Fruit fly (Drosophila melanogaster) whole organism, embryonic: ENCODE results near the gene CG6470.

ENCODE experiments used
- Blimp-1 ChIP-seq: fragments of 200-800 bp; sonication (Bioruptor generic); optimal IDR thresholded peaks from 3 replicates; lab custom pipeline; 2018; ENCODE audit warnings: missing biosample characterization, missing genetic modification characterization, mild to moderate bottlenecking, moderate library complexity, missing genetic modification reagents
- Bteb2 ChIP-seq: fragments of 200-800 bp; sonication (Bioruptor generic); optimal IDR thresholded peaks from 2 replicates; lab custom pipeline; 2016; ENCODE audit warnings: missing biosample characterization, missing genetic modification characterization
- CG10654 ChIP-seq: fragments of 200-800 bp; sonication (Bioruptor generic); optimal IDR thresholded peaks from 2 replicates; lab custom pipeline; 2016; ENCODE audit warnings: missing biosample characterization, missing genetic modification characterization
- CG10959 ChIP-seq: fragments of 200-800 bp; sonication (Bioruptor generic); IDR thresholded peaks from 2 replicates; pipeline ENCODE4 v1.3.6; 2022; ENCODE audit warnings: missing biosample characterization, missing genetic modification characterization
- CG11093 ChIP-seq: fragments of 200-800 bp; sonication (Bioruptor generic); IDR thresholded peaks from 3 replicates; pipeline ENCODE4 v1.3.6; 2022; ENCODE audit warnings: missing biosample characterization, missing genetic modification characterization
- CG11247 ChIP-seq: fragments of 200-800 bp; sonication (Bioruptor generic); IDR thresholded peaks from 2 replicates; pipeline ENCODE4 v1.3.6; 2022; ENCODE audit warnings: missing biosample characterization, missing genetic modification characterization
- CG11398 ChIP-seq: fragments of 200-800 bp; sonication (Bioruptor generic); optimal IDR thresholded peaks from 2 replicates; lab custom pipeline; 2016; ENCODE audit warnings: missing biosample characterization, missing genetic modification characterization
- CG12236 ChIP-seq: fragments of 200-800 bp; sonication (Bioruptor generic); optimal IDR thresholded peaks from 2 replicates; lab custom pipeline; 2016; ENCODE audit warnings: missing biosample characterization, missing genetic modification characterization
- CG12391 ChIP-seq: fragments of 200-800 bp; sonication (Bioruptor generic); optimal IDR thresholded peaks from 3 replicates; lab custom pipeline; 2018; ENCODE audit warnings: missing biosample characterization, mild to moderate bottlenecking, missing genetic modification characterization, moderate library complexity
- CG13624 ChIP-seq: fragments of 200-800 bp; sonication (Bioruptor generic); optimal IDR thresholded peaks from 2 replicates; lab custom pipeline; 2016; ENCODE audit warnings: missing biosample characterization, missing genetic modification characterization
- CG14667 ChIP-seq: fragments of 200-800 bp; sonication (Bioruptor generic); IDR thresholded peaks from 2 replicates; pipeline ENCODE4 v1.3.6; 2022; ENCODE audit warnings: missing biosample characterization, missing genetic modification characterization
- CG17359 ChIP-seq: fragments of 200-800 bp; sonication (Bioruptor generic); optimal IDR thresholded peaks from 3 replicates; lab custom pipeline; 2018; ENCODE audit warnings: missing biosample characterization, mild to moderate bottlenecking, missing genetic modification characterization, moderate library complexity
- CG17829 ChIP-seq: fragments of 200-800 bp; optimal IDR thresholded peaks from 2 replicates; lab custom pipeline; 2019; ENCODE audit warnings: missing biosample characterization, mild to moderate bottlenecking, missing genetic modification characterization, moderate library complexity
- CG18262 ChIP-seq: fragments of 200-800 bp; optimal IDR thresholded peaks from 3 replicates; lab custom pipeline; 2019; ENCODE audit warnings: missing biosample characterization, mild to moderate bottlenecking, missing genetic modification characterization, moderate library complexity
- CG2199 ChIP-seq: fragments of 200-800 bp; sonication (Bioruptor generic); IDR thresholded peaks from 3 replicates; pipeline ENCODE4 v1.3.6; 2022; ENCODE audit warnings: missing biosample characterization, missing genetic modification characterization
- CG2712 ChIP-seq: fragments of 200-800 bp; optimal IDR thresholded peaks from 3 replicates; lab custom pipeline; 2019; ENCODE audit warnings: missing biosample characterization, mild to moderate bottlenecking, missing genetic modification characterization, moderate library complexity
- CG31388 ChIP-seq: fragments of 200-800 bp; sonication (Bioruptor generic); optimal IDR thresholded peaks from 2 replicates; lab custom pipeline; 2016; ENCODE audit warnings: missing biosample characterization, missing genetic modification characterization
- CG34422 ChIP-seq: fragments of 200-800 bp; sonication (Bioruptor generic); IDR thresholded peaks from 3 replicates; pipeline ENCODE4 v1.3.6; 2022; ENCODE audit warnings: missing biosample characterization, missing genetic modification characterization
- CG4707 ChIP-seq: fragments of 200-800 bp; sonication (Bioruptor generic); optimal IDR thresholded peaks from 2 replicates; lab custom pipeline; 2018; ENCODE audit warnings: missing biosample characterization, mild to moderate bottlenecking, missing genetic modification characterization, moderate library complexity
- CG4820 ChIP-seq: fragments of 200-800 bp; sonication (Bioruptor generic); optimal IDR thresholded peaks from 3 replicates; lab custom pipeline; 2016; ENCODE audit warnings: missing biosample characterization, missing genetic modification characterization
- CG6765 ChIP-seq: fragments of 200-800 bp; sonication (Bioruptor generic); optimal IDR thresholded peaks from 3 replicates; lab custom pipeline; 2017; ENCODE audit warnings: missing biosample characterization, mild to moderate bottlenecking, missing genetic modification characterization
- CG9437 ChIP-seq: fragments of 200-800 bp; sonication (Bioruptor generic); optimal IDR thresholded peaks from 2 replicates; lab custom pipeline; 2018; ENCODE audit warnings: missing biosample characterization, mild to moderate bottlenecking, missing genetic modification characterization
- CG9609 ChIP-seq: fragments of 200-800 bp; sonication (Bioruptor generic); optimal IDR thresholded peaks from 3 replicates; lab custom pipeline; 2016; ENCODE audit warnings: missing biosample characterization, missing genetic modification characterization
- CG9817 ChIP-seq: fragments of 200-800 bp; sonication (Bioruptor generic); optimal IDR thresholded peaks from 2 replicates; lab custom pipeline; 2018; ENCODE audit warnings: missing biosample characterization, mild to moderate bottlenecking, missing genetic modification characterization, moderate library complexity
- CG9876 ChIP-seq: fragments of 200-800 bp; sonication (Bioruptor generic); optimal IDR thresholded peaks from 2 replicates; lab custom pipeline; 2016; ENCODE audit warnings: missing biosample characterization, missing genetic modification characterization
- HLHmδ ChIP-seq: fragments of 200-800 bp; sonication (Bioruptor generic); optimal IDR thresholded peaks from 2 replicates; lab custom pipeline; 2018; ENCODE audit warnings: missing biosample characterization, mild to moderate bottlenecking, missing genetic modification characterization, moderate library complexity
- Hand ChIP-seq: fragments of 200-800 bp; sonication (Bioruptor generic); optimal IDR thresholded peaks from 2 replicates; lab custom pipeline; 2017; ENCODE audit warnings: mild to moderate bottlenecking, missing biosample characterization, missing genetic modification reagents, missing genetic modification characterization
- Mrtf ChIP-seq: fragments of 200-800 bp; sonication (Bioruptor generic); IDR thresholded peaks from 3 replicates; pipeline ENCODE4 v1.3.6; 2022; ENCODE audit warnings: missing biosample characterization, missing genetic modification characterization
- Pdp1 ChIP-seq, 2 experiments: fragments of 200-800 bp; sonication (Bioruptor generic); optimal IDR thresholded peaks; 3 replicates each; lab custom pipeline; 2016; ENCODE audit warnings: missing biosample characterization in 2 of 2, missing genetic modification characterization in 2 of 2, mild to moderate bottlenecking in 1 of 2, moderate library complexity in 1 of 2
- Scr ChIP-seq: fragments of 200-800 bp; sonication (Bioruptor generic); IDR thresholded peaks from 2 replicates; pipeline ENCODE4 v1.3.6; 2022; ENCODE audit warnings: missing biosample characterization, missing genetic modification characterization; ENCODE audit not compliant: partially characterized antibody
- Six4 ChIP-seq: fragments of 200-800 bp; sonication (Bioruptor generic); optimal IDR thresholded peaks from 2 replicates; lab custom pipeline; 2016; ENCODE audit warnings: missing biosample characterization, missing genetic modification characterization
- TFAM ChIP-seq: fragments of 200-800 bp; sonication (Bioruptor generic); optimal IDR thresholded peaks from 2 replicates; lab custom pipeline; 2017; ENCODE audit warnings: missing biosample characterization, missing genetic modification characterization, inconsistent platforms
- Vsx1 ChIP-seq: fragments of 200-800 bp; sonication (Bioruptor generic); optimal IDR thresholded peaks from 2 replicates; lab custom pipeline; 2017; ENCODE audit warnings: missing biosample characterization, mild to moderate bottlenecking, missing genetic modification characterization, missing genetic modification reagents
- ac ChIP-seq: fragments of 200-800 bp; sonication (Bioruptor generic); optimal IDR thresholded peaks from 3 replicates; lab custom pipeline; 2017; ENCODE audit warnings: missing biosample characterization, mild to moderate bottlenecking, missing genetic modification characterization
- az2 ChIP-seq: fragments of 200-800 bp; sonication (Bioruptor generic); optimal IDR thresholded peaks from 3 replicates; lab custom pipeline; 2016; ENCODE audit warnings: missing biosample characterization, missing genetic modification characterization
- bcd ChIP-seq: fragments of 200-800 bp; sonication (Bioruptor generic); optimal IDR thresholded peaks from 2 replicates; lab custom pipeline; 2017; ENCODE audit warnings: missing biosample characterization, mild to moderate bottlenecking, missing genetic modification characterization
- bowl ChIP-seq: fragments of 200-800 bp; sonication (Bioruptor generic); IDR thresholded peaks from 2 replicates; pipeline ENCODE4 v1.3.6; 2022; ENCODE audit warnings: missing biosample characterization, missing genetic modification characterization
- crc ChIP-seq: fragments of 200-800 bp; sonication (Bioruptor generic); optimal IDR thresholded peaks from 2 replicates; lab custom pipeline; 2016; ENCODE audit warnings: missing biosample characterization, missing genetic modification characterization
- ems ChIP-seq: fragments of 200-800 bp; sonication (Bioruptor generic); optimal IDR thresholded peaks from 3 replicates; lab custom pipeline; 2016; ENCODE audit warnings: missing biosample characterization, missing genetic modification characterization
- esg ChIP-seq: fragments of 200-800 bp; sonication (Bioruptor generic); conservative IDR thresholded peaks from 2 replicates; pipeline ENCODE4 v1.3.6; 2022; ENCODE audit warnings: missing biosample characterization, missing genetic modification characterization
- exex ChIP-seq: fragments of 200-800 bp; sonication (Bioruptor generic); optimal IDR thresholded peaks from 4 replicates; lab custom pipeline; 2018; ENCODE audit warnings: missing biosample characterization, mild to moderate bottlenecking, missing genetic modification characterization, moderate library complexity
- h ChIP-seq: fragments of >200 bp; optimal IDR thresholded peaks from 2 replicates; lab custom pipeline; 2017
- hkb ChIP-seq, 2 experiments: fragments of 200-800 bp in 1 of 2; fragments of >200 bp in 1 of 2; sonication (Bioruptor generic) in 1 of 2; IDR thresholded peaks in 1 of 2; optimal IDR thresholded peaks in 1 of 2; 2 replicates each; pipeline versions ENCODE4 v1.3.6 to Lab custom; 2017 to 2022; ENCODE audit warnings: missing biosample characterization in 1 of 2, missing genetic modification characterization in 1 of 2
- lab ChIP-seq: fragments of 200-800 bp; sonication (Bioruptor generic); optimal IDR thresholded peaks from 3 replicates; lab custom pipeline; 2017; ENCODE audit warnings: missing biosample characterization, missing genetic modification characterization, mild to moderate bottlenecking, moderate library complexity, missing genetic modification reagents
- prd ChIP-seq, 3 experiments: fragments of >200 bp in 2 of 3; fragments of 200-800 bp in 1 of 3; sonication (Bioruptor generic) in 1 of 3; optimal IDR thresholded peaks in 2 of 3; IDR thresholded peaks in 1 of 3; 2 replicates in 2 of 3; 3 replicates in 1 of 3; pipeline versions ENCODE4 v1.3.6 to Lab custom; 2017 to 2022; ENCODE audit warnings: missing biosample characterization in 1 of 3, missing genetic modification characterization in 1 of 3
- ranshi ChIP-seq: fragments of 200-800 bp; sonication (Bioruptor generic); IDR thresholded peaks from 2 replicates; pipeline ENCODE4 v1.3.6; 2022; ENCODE audit warnings: missing biosample characterization, missing genetic modification characterization
- ro ChIP-seq: fragments of 200-800 bp; sonication (Bioruptor generic); IDR thresholded peaks from 2 replicates; pipeline ENCODE4 v1.3.6; 2022; ENCODE audit warnings: missing biosample characterization, missing genetic modification characterization
- stc ChIP-seq: fragments of 200-800 bp; sonication (Bioruptor generic); IDR thresholded peaks from 2 replicates; pipeline ENCODE4 v1.3.6; 2022; ENCODE audit warnings: missing biosample characterization, missing genetic modification characterization
- tgo ChIP-seq: fragments of 200-800 bp; sonication (Bioruptor generic); IDR thresholded peaks from 3 replicates; pipeline ENCODE4 v1.3.6; 2022; ENCODE audit warnings: missing biosample characterization, missing genetic modification characterization
- wdn ChIP-seq: fragments of 200-800 bp; sonication (Bioruptor generic); IDR thresholded peaks from 2 replicates; pipeline ENCODE4 v1.3.6; 2022; ENCODE audit warnings: missing biosample characterization, missing genetic modification characterization

CG6470 gene

DNA sequence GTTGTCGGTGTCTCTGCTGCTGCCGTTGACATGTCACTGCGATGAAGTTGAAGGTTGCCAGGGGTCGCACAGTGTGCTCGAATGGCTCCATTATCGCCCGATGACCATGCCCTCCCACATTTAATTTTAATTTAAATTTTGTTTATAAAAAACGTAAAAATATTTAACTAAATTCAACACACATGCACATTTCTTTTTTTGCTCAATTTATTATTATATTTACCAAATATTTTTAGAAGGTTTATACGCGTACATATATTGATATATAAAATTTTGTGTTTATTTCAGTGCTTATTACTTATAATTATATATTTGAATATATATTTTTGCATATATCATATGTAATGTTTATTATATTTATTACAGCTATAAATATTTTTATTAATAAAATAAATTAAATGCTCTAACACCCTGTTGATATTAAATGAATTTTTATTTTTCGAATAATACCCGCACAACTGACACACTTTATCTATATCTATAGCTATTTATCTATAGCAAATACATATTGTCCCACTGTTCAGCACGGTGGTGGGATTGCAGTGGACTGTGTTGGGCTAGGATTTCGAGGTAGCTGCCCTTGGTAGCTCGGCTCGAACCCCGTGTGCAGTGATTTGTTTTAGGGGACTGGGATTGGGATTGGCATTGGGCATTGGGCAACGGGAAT, 8.6 kb upstream of the CG6470 start (continued):
- peak; percentile 42 for TF ChIP-seq CG2712 (tag; lab: Kevin White, UChicago)
- no peak for TF ChIP-seq CG13624 (GFP tag; lab: Kevin White, UChicago)
- no peak for TF ChIP-seq TFAM (GFP tag; lab: Kevin White, UChicago)
- TF ChIP-seq esg (GFP tag; lab: Robert Waterston, UW), result no peak
- TF ChIP-seq CG4820, result no peak
- TF ChIP-seq tgo (GFP tag; lab: Robert Waterston, UW), result no peak
- TF ChIP-seq bcd (GFP tag; lab: Kevin White, UChicago), result no peak
- no peak for TF ChIP-seq CG17359 (tag; lab: Kevin White, UChicago)
- TF ChIP-seq Bteb2 (GFP tag; lab: Kevin White, UChicago), result no peak
- peak; percentile 32 for TF ChIP-seq CG12391
- no peak for TF ChIP-seq CG31388 (GFP tag; lab: Kevin White, UChicago)
- TF ChIP-seq Hand (GFP tag; lab: Kevin White, UChicago), result no peak
- no peak for TF ChIP-seq CG12236 (GFP tag; lab: Kevin White, UChicago)
- TF ChIP-seq CG2199 (GFP tag; lab: Robert Waterston, UW), result no peak
- TF ChIP-seq Six4 (GFP tag; lab: Kevin White, UChicago), result no peak
- TF ChIP-seq ro (GFP tag; lab: Robert Waterston, UW), result no peak
- TF ChIP-seq CG11398 (GFP tag; lab: Kevin White, UChicago), result no peak
- TF ChIP-seq CG11093, result no peak
- TF ChIP-seq CG9609, result no peak
- no peak for TF ChIP-seq CG6765 (GFP tag; lab: Kevin White, UChicago)
- TF ChIP-seq wdn (GFP tag; lab: Robert Waterston, UW), result no peak
- TF ChIP-seq Blimp-1 (GFP tag; lab: Kevin White, UChicago), result no peak
- no peak for TF ChIP-seq hkb (optimal IDR thresholded peaks at IDR 0.05; lab: Kevin White, UChicago)
- no peak for TF ChIP-seq hkb (GFP tag; IDR thresholded peaks at IDR 0.05; lab: Robert Waterston, UW)
- no peak for TF ChIP-seq Vsx1
- TF ChIP-seq Pdp1 (GFP tag; optimal IDR thresholded peaks at IDR 0.05; lab: Kevin White, UChicago), result no peak
- TF ChIP-seq CG9876, result no peak
- no peak for TF ChIP-seq stc (GFP tag; lab: Robert Waterston, UW)
- no peak for TF ChIP-seq CG9817 (tag; lab: Kevin White, UChicago)
- no peak for TF ChIP-seq exex (tag; lab: Kevin White, UChicago)
- no peak for TF ChIP-seq CG11247 (GFP tag; lab: Robert Waterston, UW)
- TF ChIP-seq ems (GFP tag; lab: Kevin White, UChicago), result no peak
- peak; percentile 71 for TF ChIP-seq CG18262 (tag; lab: Kevin White, UChicago)
- no peak for TF ChIP-seq ranshi (GFP tag; lab: Robert Waterston, UW)
- TF ChIP-seq bowl, result no peak
- TF ChIP-seq CG9437 (GFP tag; lab: Kevin White, UChicago), result peak; percentile 16
- TF ChIP-seq CG4707 (GFP tag; lab: Kevin White, UChicago), result no peak
- TF ChIP-seq CG10654 (GFP tag; lab: Kevin White, UChicago), result no peak
- TF ChIP-seq prd (optimal IDR thresholded peaks at IDR 0.05; lab: Kevin White, UChicago), result no peak
- TF ChIP-seq prd (GFP tag; IDR thresholded peaks at IDR 0.05; lab: Robert Waterston, UW), result no peak
- no peak for TF ChIP-seq lab (GFP tag; lab: Kevin White, UChicago)
- TF ChIP-seq az2 (GFP tag; lab: Kevin White, UChicago), result no peak
- TF ChIP-seq HLHmδ, result no peak
- no peak for TF ChIP-seq CG10959
- TF ChIP-seq Scr (GFP tag; lab: Robert Waterston, UW), result no peak
- TF ChIP-seq h (lab: Kevin White, UChicago), result no peak
- TF ChIP-seq CG17829 (tag; lab: Kevin White, UChicago), result peak; percentile 20
- no peak for TF ChIP-seq CG34422
- no peak for TF ChIP-seq ac (GFP tag; lab: Kevin White, UChicago)
- TF ChIP-seq CG14667 (GFP tag; lab: Robert Waterston, UW), result no peak
- TF ChIP-seq crc (GFP tag; lab: Kevin White, UChicago), result no peak
- TF ChIP-seq Mrtf (GFP tag; lab: Robert Waterston, UW), result no peak
